Worm (Caenorhabditis elegans) whole organism, mixed stage, embryonic: Measurements from ENCODE around the gene F47B10.8.

Source experiments
- ces-1 ChIP-seq: fragments of 150-350 bp; optimal IDR thresholded peaks from 2 replicates; lab custom pipeline; 2014; ENCODE audit warnings: missing biosample characterization, missing genetic modification reagents, missing genetic modification characterization
- elt-3 ChIP-seq: fragments of 150-350 bp; optimal IDR thresholded peaks from 2 replicates; lab custom pipeline; 2014; ENCODE audit warnings: missing biosample characterization, missing genetic modification characterization
- hlh-1 ChIP-seq: fragments of 150-350 bp; optimal IDR thresholded peaks from 2 replicates; lab custom pipeline; 2014; ENCODE audit warnings: missing biosample characterization, missing genetic modification reagents, missing genetic modification characterization
- nhr-237 ChIP-seq: fragments of 150-350 bp; optimal IDR thresholded peaks from 2 replicates; lab custom pipeline; 2014; ENCODE audit warnings: missing biosample characterization, missing genetic modification characterization
- unc-39 ChIP-seq: fragments of 150-350 bp; optimal IDR thresholded peaks from 2 replicates; lab custom pipeline; 2014; ENCODE audit warnings: missing biosample characterization, missing genetic modification characterization
- ztf-11 ChIP-seq: fragments of 150-350 bp; optimal IDR thresholded peaks from 2 replicates; lab custom pipeline; 2014; ENCODE audit warnings: missing biosample characterization, missing genetic modification characterization

ce11 chrX:10880509-10880908 lies 30.1 kb downstream of the F47B10.8 start, which contains the start of gene T21E8.4:
- TF ChIP-seq elt-3 (tag; lab: Kevin White, UChicago), result no peak
- TF ChIP-seq ces-1 (GFP tag; lab: Kevin White, UChicago), result no peak
- no peak for TF ChIP-seq unc-39 (tag; lab: Kevin White, UChicago)
- no peak for TF ChIP-seq ztf-11
- no peak for TF ChIP-seq nhr-237 (tag; lab: Kevin White, UChicago)
- no peak for TF ChIP-seq hlh-1 (tag; lab: Kevin White, UChicago)
